Fruit fly (Drosophila melanogaster): ENCODE data around the gene Rpt3R.
A peak's percentile ranks its signal among the peaks of the same experiment; 100 is the strongest.

The Rpt3R gene

dm6 chr3R:9710886-9711285 lies 45.4 kb downstream of the Rpt3R start, which contains the start of the genes trbd and dmt (continued):
- TF ChIP-seq chif (GFP tag; optimal IDR thresholded peaks at IDR 0.05) (peak; percentile 3 to 54), Aef1 (GFP tag; IDR thresholded peaks at IDR 0.05) (no peak), her (GFP tag; optimal IDR thresholded peaks at IDR 0.05) (peak; percentile 73), fu2 (GFP tag; optimal IDR thresholded peaks at IDR 0.05) (peak; percentile 68), sob (GFP tag; IDR thresholded peaks at IDR 0.05) (no peak), salm (tag; optimal IDR thresholded peaks at IDR 0.05) (no peak), dan (GFP tag; IDR thresholded peaks at IDR 0.05) (no peak), bigmax (GFP tag; optimal IDR thresholded peaks at IDR 0.05) (peak; percentile 63), C15 (GFP tag; IDR thresholded peaks at IDR 0.05) (no peak), ranshi (GFP tag; IDR thresholded peaks at IDR 0.05) (no peak), Sry-δ (GFP tag; optimal IDR thresholded peaks at IDR 0.05) (peak; percentile 83), mam (GFP tag; optimal IDR thresholded peaks at IDR 0.05) (peak; percentile 81), CG6254 (GFP tag; optimal IDR thresholded peaks at IDR 0.05) (no peak), CG9215 (GFP tag; IDR thresholded peaks at IDR 0.05) (no peak), CG17829 (tag; optimal IDR thresholded peaks at IDR 0.05) (no peak), HLH3B (GFP tag; IDR thresholded peaks at IDR 0.05) (no peak), stwl (tag; optimal IDR thresholded peaks at IDR 0.05) (no peak), Sin3A (optimal IDR thresholded peaks at IDR 0.05) (peak; percentile 89), mirr (GFP tag; optimal IDR thresholded peaks at IDR 0.05) (no peak), crc (GFP tag; optimal IDR thresholded peaks at IDR 0.05) (no peak), CG2712 (tag; optimal IDR thresholded peaks at IDR 0.05) (no peak), CG1832 (GFP tag; optimal IDR thresholded peaks at IDR 0.05) (no peak), CG12104 (GFP tag; optimal IDR thresholded peaks at IDR 0.05) (no peak), abd-A (tag; optimal IDR thresholded peaks at IDR 0.05) (no peak), p53 (GFP tag; optimal IDR thresholded peaks at IDR 0.05) (peak; percentile 78), CG6689 (GFP tag; IDR thresholded peaks at IDR 0.05) (no peak), D (optimal IDR thresholded peaks at IDR 0.05) (no peak), D (GFP tag; optimal IDR thresholded peaks at IDR 0.05) (no peak), NK7.1 (GFP tag; optimal IDR thresholded peaks at IDR 0.05) (peak; percentile 38), Mes4 (GFP tag; optimal IDR thresholded peaks at IDR 0.05) (peak; percentile 29), CG31224 (GFP tag; IDR thresholded peaks at IDR 0.05) (no peak), CG14014 (GFP tag; IDR thresholded peaks at IDR 0.05) (no peak), NFAT (GFP tag; IDR thresholded peaks at IDR 0.05) (no peak), pzg (GFP tag; optimal IDR thresholded peaks at IDR 0.05) (peak; percentile 100), CG4424 (GFP tag; optimal IDR thresholded peaks at IDR 0.05) (no peak), gfzf (GFP tag; optimal IDR thresholded peaks at IDR 0.05) (peak; percentile 99), Xbp1 (GFP tag; optimal IDR thresholded peaks at IDR 0.05) (peak; percentile 77), CG11504 (tag; optimal IDR thresholded peaks at IDR 0.05) (no peak), CG11093 (GFP tag; IDR thresholded peaks at IDR 0.05) (no peak), CG4404 (GFP tag; IDR thresholded peaks at IDR 0.05) (no peak), hb (GFP tag; IDR thresholded peaks at IDR 0.05; ENCODE audit: partially characterized antibody) (no peak), tin (GFP tag; optimal IDR thresholded peaks at IDR 0.05) (peak; percentile 52), CG1647 (GFP tag; optimal IDR thresholded peaks at IDR 0.05) (peak; percentile 66), wdn (GFP tag; IDR thresholded peaks at IDR 0.05) (no peak), CG11398 (GFP tag; optimal IDR thresholded peaks at IDR 0.05) (peak; percentile 50), CG12942 (GFP tag; optimal IDR thresholded peaks at IDR 0.05) (peak; percentile 23), CG11085 (GFP tag; IDR thresholded peaks at IDR 0.05) (no peak), bowl (GFP tag; IDR thresholded peaks at IDR 0.05) (no peak), Dip2 (GFP tag; IDR thresholded peaks at IDR 0.05) (no peak), cas (GFP tag; IDR thresholded peaks at IDR 0.05) (no peak), CG2129 (GFP tag; IDR thresholded peaks at IDR 0.05; ENCODE audit: partially characterized antibody) (no peak), CG15011 (GFP tag; optimal IDR thresholded peaks at IDR 0.05) (no peak), CG31365 (tag; optimal IDR thresholded peaks at IDR 0.05) (no peak), CG17385 (GFP tag; optimal IDR thresholded peaks at IDR 0.05) (no peak)
